Worm (Caenorhabditis elegans) whole organism, mixed stage, embryonic: Measurements from ENCODE around the gene npax-4.

Experiments
- M03D4.4 ChIP-seq: sonication (generic microtip); optimal IDR thresholded peaks from 2 replicates; lab custom pipeline; 2017; ENCODE audit warnings: mild to moderate bottlenecking, missing genetic modification characterization, missing compliant biosample characterization
- bed-3 ChIP-seq: fragments of 200-800 bp; sonication (Bioruptor generic); optimal IDR thresholded peaks from 3 replicates; lab custom pipeline; 2018; ENCODE audit warnings: mild to moderate bottlenecking, missing genetic modification characterization, moderate library complexity, missing compliant biosample characterization
- blmp-1 ChIP-seq: fragments of 150-350 bp; optimal IDR thresholded peaks from 2 replicates; lab custom pipeline; 2014; ENCODE audit warnings: missing biosample characterization, missing genetic modification characterization
- ceh-39 ChIP-seq: fragments of 150-350 bp; optimal IDR thresholded peaks from 2 replicates; lab custom pipeline; 2014; ENCODE audit warnings: missing biosample characterization, missing genetic modification characterization
- ceh-43 ChIP-seq: fragments of 200-800 bp; sonication (Bioruptor generic); optimal IDR thresholded peaks from 2 replicates; lab custom pipeline; 2018; ENCODE audit warnings: mild to moderate bottlenecking, missing genetic modification characterization, moderate library complexity, missing compliant biosample characterization
- ceh-83 ChIP-seq: fragments of 200-800 bp; sonication (Bioruptor generic); optimal IDR thresholded peaks from 2 replicates; lab custom pipeline; 2018; ENCODE audit warnings: mild to moderate bottlenecking, missing genetic modification characterization, missing compliant biosample characterization
- ces-1 ChIP-seq: fragments of 150-350 bp; optimal IDR thresholded peaks from 2 replicates; lab custom pipeline; 2014; ENCODE audit warnings: missing biosample characterization, missing genetic modification reagents, missing genetic modification characterization
- cnd-1 ChIP-seq: fragments of 200-800 bp; sonication (Bioruptor generic); optimal IDR thresholded peaks from 2 replicates; lab custom pipeline; 2018; ENCODE audit warnings: mild to moderate bottlenecking, missing genetic modification characterization, missing compliant biosample characterization
- drap-1 ChIP-seq: fragments of 200-800 bp; sonication (Bioruptor generic); optimal IDR thresholded peaks from 3 replicates; lab custom pipeline; 2018; ENCODE audit warnings: mild to moderate bottlenecking, missing genetic modification characterization, missing compliant biosample characterization
- elt-1 ChIP-seq: sonication (generic microtip); optimal IDR thresholded peaks from 2 replicates; lab custom pipeline; 2017; ENCODE audit warnings: missing genetic modification characterization, mild to moderate bottlenecking, missing compliant biosample characterization, antibody characterized with exemption, moderate library complexity, borderline replicate concordance; ENCODE audit not compliant: insufficient read depth
- elt-3 ChIP-seq: fragments of 150-350 bp; optimal IDR thresholded peaks from 2 replicates; lab custom pipeline; 2014; ENCODE audit warnings: missing biosample characterization, missing genetic modification characterization
- flh-1 ChIP-seq: fragments of 200-800 bp; sonication (Bioruptor generic); optimal IDR thresholded peaks from 2 replicates; lab custom pipeline; 2018; ENCODE audit warnings: mild to moderate bottlenecking, missing genetic modification characterization, moderate library complexity, missing compliant biosample characterization
- ham-2 ChIP-seq: fragments of 200-800 bp; sonication (Bioruptor generic); optimal IDR thresholded peaks from 2 replicates; lab custom pipeline; 2018; ENCODE audit warnings: mild to moderate bottlenecking, missing genetic modification characterization, missing compliant biosample characterization
- hlh-1 ChIP-seq: fragments of 150-350 bp; optimal IDR thresholded peaks from 2 replicates; lab custom pipeline; 2014; ENCODE audit warnings: missing biosample characterization, missing genetic modification reagents, missing genetic modification characterization
- lin-13 ChIP-seq: fragments of 150-350 bp; optimal IDR thresholded peaks from 2 replicates; lab custom pipeline; 2014; ENCODE audit warnings: missing biosample characterization, missing genetic modification characterization
- lin-32 ChIP-seq: fragments of 200-800 bp; sonication (Bioruptor generic); optimal IDR thresholded peaks from 2 replicates; lab custom pipeline; 2018; ENCODE audit warnings: mild to moderate bottlenecking, missing genetic modification characterization, missing compliant biosample characterization
- lsy-2 ChIP-seq: fragments of 150-350 bp; optimal IDR thresholded peaks from 2 replicates; lab custom pipeline; 2014; ENCODE audit warnings: missing biosample characterization, missing genetic modification characterization
- mab-5 ChIP-seq: fragments of 150-350 bp; optimal IDR thresholded peaks from 2 replicates; lab custom pipeline; 2014; ENCODE audit warnings: missing biosample characterization, missing genetic modification characterization
- mep-1 ChIP-seq: fragments of 150-350 bp; optimal IDR thresholded peaks from 2 replicates; lab custom pipeline; 2017; ENCODE audit warnings: missing biosample characterization, missing genetic modification reagents, missing genetic modification characterization, inconsistent platforms
- mls-2 ChIP-seq: sonication (generic microtip); optimal IDR thresholded peaks from 2 replicates; lab custom pipeline; 2016; ENCODE audit warnings: mild to moderate bottlenecking, missing genetic modification characterization, moderate library complexity, missing compliant biosample characterization
- nhr-12 ChIP-seq: fragments of 150-350 bp; optimal IDR thresholded peaks from 2 replicates; lab custom pipeline; 2014; ENCODE audit warnings: missing biosample characterization, missing genetic modification characterization
- nhr-2 ChIP-seq: fragments of 150-350 bp; optimal IDR thresholded peaks from 2 replicates; lab custom pipeline; 2014; ENCODE audit warnings: missing biosample characterization, missing genetic modification characterization
- nhr-237 ChIP-seq: fragments of 150-350 bp; optimal IDR thresholded peaks from 2 replicates; lab custom pipeline; 2014; ENCODE audit warnings: missing biosample characterization, missing genetic modification characterization
- nhr-28 ChIP-seq: fragments of 150-350 bp; optimal IDR thresholded peaks from 2 replicates; lab custom pipeline; 2014; ENCODE audit warnings: missing biosample characterization, missing genetic modification characterization
- nhr-76 ChIP-seq: sonication (generic microtip); optimal IDR thresholded peaks from 2 replicates; lab custom pipeline; 2017; ENCODE audit warnings: missing biosample characterization, missing genetic modification characterization
- pha-4 ChIP-seq: fragments of 150-350 bp; optimal IDR thresholded peaks from 2 replicates; lab custom pipeline; 2018; ENCODE audit warnings: missing biosample characterization, missing genetic modification reagents, missing genetic modification characterization
- sem-2 ChIP-seq: fragments of 200-800 bp; sonication (Bioruptor generic); optimal IDR thresholded peaks from 2 replicates; lab custom pipeline; 2018; ENCODE audit warnings: mild to moderate bottlenecking, missing genetic modification characterization, missing compliant biosample characterization
- snpc-4 ChIP-seq: fragments of 150-350 bp; optimal IDR thresholded peaks from 2 replicates; lab custom pipeline; 2014; ENCODE audit warnings: missing biosample characterization, missing genetic modification characterization
- sptf-1 ChIP-seq: sonication (generic microtip); optimal IDR thresholded peaks from 2 replicates; lab custom pipeline; 2017; ENCODE audit warnings: mild to moderate bottlenecking, missing genetic modification characterization, moderate library complexity, missing compliant biosample characterization
- tbx-8 ChIP-seq: fragments of 200-800 bp; sonication (Bioruptor generic); optimal IDR thresholded peaks from 2 replicates; lab custom pipeline; 2018; ENCODE audit warnings: mild to moderate bottlenecking, missing genetic modification characterization, moderate library complexity, missing compliant biosample characterization
- unc-120 ChIP-seq: sonication (generic microtip); optimal IDR thresholded peaks from 2 replicates; lab custom pipeline; 2017; ENCODE audit warnings: missing genetic modification characterization, missing compliant biosample characterization; ENCODE audit not compliant: poor library complexity, severe bottlenecking
- unc-39 ChIP-seq: fragments of 150-350 bp; optimal IDR thresholded peaks from 2 replicates; lab custom pipeline; 2014; ENCODE audit warnings: missing biosample characterization, missing genetic modification characterization
- unc-62 ChIP-seq: fragments of 150-350 bp; optimal IDR thresholded peaks from 2 replicates; lab custom pipeline; 2014; ENCODE audit warnings: missing biosample characterization, missing genetic modification reagents, missing genetic modification characterization
- zip-8 ChIP-seq: fragments of 150-350 bp; optimal IDR thresholded peaks from 2 replicates; lab custom pipeline; 2014; ENCODE audit warnings: missing biosample characterization, missing genetic modification characterization
- ztf-11 ChIP-seq: fragments of 150-350 bp; optimal IDR thresholded peaks from 2 replicates; lab custom pipeline; 2014; ENCODE audit warnings: missing biosample characterization, missing genetic modification characterization

The npax-4 gene

DNA sequence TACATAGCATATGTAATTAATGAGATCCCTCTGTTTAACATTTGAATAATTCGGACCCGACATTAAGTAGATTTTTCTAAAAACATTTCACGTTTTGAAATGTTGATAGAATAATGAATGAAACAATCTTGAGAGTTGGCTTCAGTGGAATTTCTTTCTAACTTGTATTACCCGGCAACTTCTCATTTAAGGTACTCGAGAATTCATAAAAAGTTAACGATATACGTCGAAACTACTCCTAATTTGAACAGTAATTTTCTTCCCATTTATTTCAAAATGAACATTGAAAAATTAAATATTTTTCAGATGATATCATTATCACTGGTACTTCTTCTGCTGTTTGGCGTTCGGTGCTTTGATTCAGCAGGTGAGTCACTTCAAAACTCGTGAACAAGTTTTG, 27.0 kb upstream of the npax-4 start, which contains the start of gene C27B7.7:
TSS of gene C27B7.7 (plus strand) at position 301 of the 400 bp plus-strand sequence.
- TF ChIP-seq sptf-1 (tag; lab: Kevin White, UChicago) (no peak), mab-5 (tag; lab: Kevin White, UChicago) (no peak), lin-13 (tag; lab: Kevin White, UChicago) (no peak), elt-3 (no peak), unc-120 (tag; lab: Kevin White, UChicago) (no peak), snpc-4 (tag; lab: Kevin White, UChicago) (no peak), nhr-2 (tag; lab: Kevin White, UChicago) (no peak), sem-2 (GFP tag; lab: Kevin White, UChicago) (no peak), flh-1 (no peak), lsy-2 (tag; lab: Kevin White, UChicago) (no peak), zip-8 (tag; lab: Kevin White, UChicago) (no peak), cnd-1 (tag; lab: Kevin White, UChicago) (no peak), ces-1 (GFP tag; lab: Kevin White, UChicago) (no peak), elt-1 (tag; lab: Kevin White, UChicago) (no peak), drap-1 (no peak), nhr-28 (tag; lab: Kevin White, UChicago) (no peak)

DNA sequence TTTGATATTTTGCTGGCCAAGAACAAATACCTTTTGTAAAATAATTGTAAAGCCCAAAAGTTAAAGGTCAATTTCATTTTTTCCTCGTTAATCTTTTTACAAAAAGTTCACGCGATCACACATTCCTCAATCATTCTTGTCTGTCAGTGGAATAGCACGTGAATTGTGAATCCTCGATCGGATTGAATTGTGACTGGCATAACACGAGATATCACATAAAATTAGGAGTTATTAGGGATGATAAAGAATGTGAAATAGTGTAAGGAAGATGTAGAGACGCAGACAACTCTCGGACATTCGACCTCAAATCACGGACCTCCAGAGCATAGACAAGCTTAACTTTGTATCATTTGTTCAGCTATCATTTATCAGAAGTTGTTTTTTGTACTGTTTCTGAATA, 26.5 kb upstream of the npax-4 start, which contains the start of gene C27B7.6:
TSS of gene C27B7.6 (minus strand) at position 182 of the 400 bp plus-strand sequence.
- TF ChIP-seq ham-2 (GFP tag; lab: Kevin White, UChicago): no peak
- TF ChIP-seq lin-13 (tag; lab: Kevin White, UChicago): no peak
- no peak for TF ChIP-seq ceh-83 (GFP tag; lab: Kevin White, UChicago)
- no peak for TF ChIP-seq drap-1
- peak; percentile 43 for TF ChIP-seq unc-62 (GFP tag; lab: Kevin White, UChicago)

DNA sequence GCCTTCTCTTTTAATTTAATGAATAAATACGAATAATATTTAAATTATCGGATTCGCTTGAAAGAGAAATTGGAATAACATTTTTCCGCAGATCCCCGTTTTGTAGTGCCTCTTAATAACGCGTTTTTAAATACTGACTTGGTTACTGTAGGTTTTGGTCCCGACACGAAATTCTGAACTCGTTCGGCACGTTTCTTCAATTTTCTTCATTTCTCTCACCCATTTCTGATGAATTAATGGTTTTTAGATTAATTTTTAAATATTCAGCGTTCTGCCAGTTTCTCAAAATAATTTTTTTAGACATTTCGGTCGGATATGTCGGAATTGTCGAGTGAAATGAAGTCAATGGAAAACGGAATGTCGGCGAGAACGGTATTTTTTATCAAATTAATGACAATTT, 21.6 kb upstream of the npax-4 start, which contains the start of gene C27B7.5:
TSS of gene C27B7.5 (plus strand) at position 301 of the 400 bp plus-strand sequence.
- no peak for TF ChIP-seq lin-32
- no peak for TF ChIP-seq sptf-1 (tag; lab: Kevin White, UChicago)
- no peak for TF ChIP-seq elt-3
- TF ChIP-seq lin-13 (tag; lab: Kevin White, UChicago): no peak
- TF ChIP-seq nhr-237: no peak
- TF ChIP-seq unc-120 (tag; lab: Kevin White, UChicago): no peak
- TF ChIP-seq cnd-1 (tag; lab: Kevin White, UChicago): no peak
- no peak for TF ChIP-seq lsy-2 (tag; lab: Kevin White, UChicago)
- TF ChIP-seq flh-1: no peak
- TF ChIP-seq elt-1 (tag; lab: Kevin White, UChicago): no peak
- TF ChIP-seq ceh-39 (tag; lab: Kevin White, UChicago): no peak
- TF ChIP-seq unc-39 (tag; lab: Kevin White, UChicago): no peak
- no peak for TF ChIP-seq nhr-12 (tag; lab: Kevin White, UChicago)
- TF ChIP-seq M03D4.4 (tag; lab: Kevin White, UChicago): no peak
- TF ChIP-seq ceh-83 (GFP tag; lab: Kevin White, UChicago): no peak
- no peak for TF ChIP-seq tbx-8 (GFP tag; lab: Kevin White, UChicago)
- no peak for TF ChIP-seq ztf-11 (tag; lab: Kevin White, UChicago)
- TF ChIP-seq bed-3 (GFP tag; lab: Kevin White, UChicago): no peak

DNA sequence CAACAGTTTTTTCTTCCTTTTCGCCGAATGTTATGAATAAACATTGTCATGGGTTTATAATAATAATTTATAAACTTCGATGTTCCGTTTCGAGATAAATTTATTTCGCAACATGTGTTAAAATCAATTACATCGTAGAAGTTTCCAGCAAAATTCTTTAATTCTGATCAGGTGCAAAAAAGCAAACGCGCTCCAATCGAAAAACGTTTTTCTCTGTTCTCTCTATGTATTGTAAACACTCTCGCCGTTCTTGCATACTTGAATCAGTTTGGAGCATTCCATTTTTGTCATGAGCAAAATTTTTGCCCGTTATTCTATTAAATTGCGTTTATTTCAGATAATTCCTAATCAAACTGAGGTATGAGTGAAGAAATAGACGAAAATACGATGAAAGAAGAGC, 14.0 kb upstream of the npax-4 start, which contains the start of gene rad-54.L2:
TSS of gene rad-54.L2 (plus strand) at position 332 of the 400 bp plus-strand sequence.
- TF ChIP-seq mab-5 (tag; lab: Kevin White, UChicago) (no peak), ceh-83 (GFP tag; lab: Kevin White, UChicago) (no peak), ceh-39 (tag; lab: Kevin White, UChicago) (peak; percentile 20), mls-2 (tag; lab: Kevin White, UChicago) (no peak), lsy-2 (tag; lab: Kevin White, UChicago) (peak; percentile 40), nhr-12 (tag; lab: Kevin White, UChicago) (no peak), snpc-4 (tag; lab: Kevin White, UChicago) (no peak), elt-3 (no peak), nhr-76 (no peak), flh-1 (no peak), ceh-43 (GFP tag; lab: Kevin White, UChicago) (no peak), blmp-1 (tag; lab: Kevin White, UChicago) (no peak), unc-120 (tag; lab: Kevin White, UChicago) (peak; percentile 58), pha-4 (peak; percentile 90), mep-1 (tag; lab: Kevin White, UChicago) (peak; percentile 22), elt-1 (tag; lab: Kevin White, UChicago) (no peak), tbx-8 (GFP tag; lab: Kevin White, UChicago) (no peak), ces-1 (GFP tag; lab: Kevin White, UChicago) (peak; percentile 57), ham-2 (GFP tag; lab: Kevin White, UChicago) (no peak), lin-32 (no peak), hlh-1 (tag; lab: Kevin White, UChicago) (peak; percentile 21), nhr-2 (tag; lab: Kevin White, UChicago) (no peak), zip-8 (tag; lab: Kevin White, UChicago) (no peak), nhr-237 (peak; percentile 58)
